Worm (Caenorhabditis elegans) whole organism, L1 larva: ENCODE data around the gene sod-3.

Experiments used
- F16B12.6 ChIP-seq: fragments of 150-350 bp; optimal IDR thresholded peaks from 2 replicates; lab custom pipeline; 2014; ENCODE audit warnings: missing biosample characterization, missing genetic modification characterization
- aha-1 ChIP-seq: fragments of 150-350 bp; optimal IDR thresholded peaks from 2 replicates; lab custom pipeline; 2014; ENCODE audit warnings: missing biosample characterization, missing genetic modification characterization
- aly-2 ChIP-seq: fragments of 150-350 bp; optimal IDR thresholded peaks from 2 replicates; lab custom pipeline; 2014; ENCODE audit warnings: missing biosample characterization, missing genetic modification characterization
- ama-1 ChIP-seq: fragments of 150-350 bp; optimal IDR thresholded peaks from 2 replicates; lab custom pipeline; 2014
- ceh-8 ChIP-seq: fragments of 200-800 bp; sonication (Bioruptor generic); optimal IDR thresholded peaks from 2 replicates; lab custom pipeline; 2018; ENCODE audit warnings: mild to moderate bottlenecking, missing genetic modification characterization, moderate library complexity, missing compliant biosample characterization
- ceh-82 ChIP-seq, 3 experiments: fragments of 150-350 bp in 1 of 3; sonication (generic microtip) in 2 of 3; optimal IDR thresholded peaks; 2 replicates each; lab custom pipeline; 2014 to 2017; ENCODE audit warnings: missing biosample characterization in 3 of 3, missing genetic modification characterization in 3 of 3
- ceh-88 ChIP-seq: fragments of 200-800 bp; sonication (Bioruptor generic); IDR thresholded peaks from 2 replicates; pipeline ENCODE4 v1.3.6; 2022; ENCODE audit warnings: missing genetic modification characterization, missing compliant biosample characterization
- efl-1 ChIP-seq, 4 experiments: fragments of 150-350 bp; optimal IDR thresholded peaks in 3 of 4; peaks in 1 of 4; 1 replicate in 1 of 4; 2 replicates in 3 of 4; lab custom pipeline; 2014; ENCODE audit warnings: missing biosample characterization in 2 of 4, missing genetic modification characterization in 2 of 4, missing genetic modification reagents in 2 of 4
- elt-3 ChIP-seq, 6 experiments: fragments of 150-350 bp in 1 of 6; sonication (generic microtip); optimal IDR thresholded peaks; 2 replicates each; lab custom pipeline; 2017 to 2018; ENCODE audit warnings: missing biosample characterization in 6 of 6, missing genetic modification characterization in 6 of 6, inconsistent platforms in 1 of 6
- fkh-4 ChIP-seq: sonication (generic microtip); optimal IDR thresholded peaks from 2 replicates; lab custom pipeline; 2016; ENCODE audit warnings: missing compliant biosample characterization, missing genetic modification characterization, borderline replicate concordance
- fos-1 ChIP-seq: fragments of 150-350 bp; optimal IDR thresholded peaks from 2 replicates; lab custom pipeline; 2014; ENCODE audit warnings: missing biosample characterization, missing genetic modification characterization
- grh-1 ChIP-seq: fragments of 200-800 bp; sonication (Bioruptor generic); IDR thresholded peaks from 2 replicates; pipeline ENCODE4 v1.3.6; 2022; ENCODE audit warnings: missing genetic modification reagents, missing genetic modification characterization, missing compliant biosample characterization
- hlh-17 ChIP-seq: fragments of 200-800 bp; sonication (Bioruptor generic); optimal IDR thresholded peaks from 2 replicates; lab custom pipeline; 2018; ENCODE audit warnings: missing genetic modification characterization, mild to moderate bottlenecking, missing compliant biosample characterization, moderate library complexity, borderline replicate concordance
- hlh-4 ChIP-seq: sonication (generic microtip); optimal IDR thresholded peaks from 2 replicates; lab custom pipeline; 2016; ENCODE audit warnings: mild to moderate bottlenecking, missing genetic modification characterization, missing compliant biosample characterization
- hpl-2 ChIP-seq: fragments of 150-350 bp; optimal IDR thresholded peaks from 2 replicates; lab custom pipeline; 2014; ENCODE audit warnings: missing biosample characterization, missing genetic modification reagents, missing genetic modification characterization
- jun-1 ChIP-seq: fragments of 150-350 bp; optimal IDR thresholded peaks from 2 replicates; lab custom pipeline; 2014; ENCODE audit warnings: missing biosample characterization, missing genetic modification reagents, missing genetic modification characterization
- lin-39 ChIP-seq: fragments of 150-350 bp; optimal IDR thresholded peaks from 2 replicates; lab custom pipeline; 2014; ENCODE audit warnings: missing biosample characterization, missing genetic modification reagents, missing genetic modification characterization
- lir-3 ChIP-seq: sonication (generic microtip); optimal IDR thresholded peaks from 2 replicates; lab custom pipeline; 2016; ENCODE audit warnings: mild to moderate bottlenecking, missing genetic modification characterization, moderate library complexity, missing compliant biosample characterization; ENCODE audit not compliant: poor library complexity
- mep-1 ChIP-seq: fragments of 150-350 bp; optimal IDR thresholded peaks from 2 replicates; lab custom pipeline; 2014; ENCODE audit warnings: missing biosample characterization, missing genetic modification characterization
- nhr-12 ChIP-seq: sonication (generic microtip); optimal IDR thresholded peaks from 2 replicates; lab custom pipeline; 2017; ENCODE audit warnings: missing biosample characterization, missing genetic modification characterization
- nhr-237 ChIP-seq: fragments of 150-350 bp; optimal IDR thresholded peaks from 2 replicates; lab custom pipeline; 2014; ENCODE audit warnings: missing biosample characterization, missing genetic modification characterization
- nhr-28 ChIP-seq: fragments of 150-350 bp; optimal IDR thresholded peaks from 2 replicates; lab custom pipeline; 2014; ENCODE audit warnings: missing biosample characterization, missing genetic modification characterization
- nhr-71 ChIP-seq: sonication (generic microtip); optimal IDR thresholded peaks from 2 replicates; lab custom pipeline; 2016; ENCODE audit warnings: mild to moderate bottlenecking, missing genetic modification characterization, moderate library complexity, missing compliant biosample characterization
- nhr-77 ChIP-seq: fragments of 150-350 bp; optimal IDR thresholded peaks from 2 replicates; lab custom pipeline; 2014; ENCODE audit warnings: missing biosample characterization, missing genetic modification characterization
- nhr-84 ChIP-seq: sonication (generic microtip); optimal IDR thresholded peaks from 2 replicates; lab custom pipeline; 2017; ENCODE audit warnings: missing biosample characterization, missing genetic modification characterization
- nhr-85 ChIP-seq: sonication (generic microtip); peaks from one replicate; lab custom pipeline; 2016; ENCODE audit warnings: missing genetic modification characterization, inconsistent platforms, missing compliant biosample characterization
- pag-3 ChIP-seq: sonication (generic microtip); optimal IDR thresholded peaks from 2 replicates; lab custom pipeline; 2017; ENCODE audit warnings: missing genetic modification characterization, mild to moderate bottlenecking, missing compliant biosample characterization, antibody characterized with exemption, borderline replicate concordance; ENCODE audit not compliant: insufficient read depth
- rnt-1 ChIP-seq: sonication (generic microtip); optimal IDR thresholded peaks from 2 replicates; lab custom pipeline; 2016; ENCODE audit warnings: mild to moderate bottlenecking, missing genetic modification characterization, moderate library complexity, missing compliant biosample characterization
- snpc-4 ChIP-seq: fragments of 150-350 bp; optimal IDR thresholded peaks from 2 replicates; lab custom pipeline; 2014; ENCODE audit warnings: missing biosample characterization, missing genetic modification characterization
- sox-4 ChIP-seq: sonication (generic microtip); optimal IDR thresholded peaks from 2 replicates; lab custom pipeline; 2016; ENCODE audit warnings: missing genetic modification characterization, missing compliant biosample characterization
- sptf-1 ChIP-seq: fragments of 150-350 bp; optimal IDR thresholded peaks from 2 replicates; lab custom pipeline; 2014; ENCODE audit warnings: missing biosample characterization, missing genetic modification characterization
- unc-130 ChIP-seq: fragments of 150-350 bp; optimal IDR thresholded peaks from 2 replicates; lab custom pipeline; 2017; ENCODE audit warnings: missing biosample characterization, missing genetic modification characterization, inconsistent platforms
- unc-98 ChIP-seq: fragments of 200-800 bp; sonication (Bioruptor generic); IDR thresholded peaks from 2 replicates; pipeline ENCODE4 v1.3.6; 2022; ENCODE audit warnings: missing genetic modification characterization, missing compliant biosample characterization
- xbp-1 ChIP-seq: sonication (generic microtip); optimal IDR thresholded peaks from 2 replicates; lab custom pipeline; 2016; ENCODE audit warnings: missing genetic modification characterization, missing compliant biosample characterization

sod-3 gene

DNA sequence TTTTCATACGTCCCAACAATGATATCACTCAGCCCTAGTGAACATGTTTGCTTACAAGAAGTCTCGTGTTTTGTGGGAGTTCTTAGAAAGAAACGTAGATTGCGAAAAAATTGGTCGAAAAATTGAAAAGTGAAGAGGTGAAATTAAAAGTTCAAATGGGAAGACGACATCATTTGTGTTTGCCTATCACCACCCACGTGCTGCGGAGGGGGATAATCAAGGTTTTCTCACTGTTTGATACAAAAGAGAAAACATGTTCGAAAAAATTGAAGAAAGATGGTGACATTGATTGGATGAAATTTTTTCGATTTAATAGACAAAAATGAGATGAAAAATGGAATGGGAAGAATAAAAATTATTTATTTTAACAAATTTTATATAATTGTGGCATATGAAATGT, 22.1 kb upstream of the sod-3 start (continued):
- TF ChIP-seq aha-1 (no peak), grh-1 (GFP tag; lab: Robert Waterston, UW) (no peak), ceh-88 (GFP tag; lab: Robert Waterston, UW) (no peak), snpc-4 (no peak), unc-130 (tag; lab: Kevin White, UChicago) (no peak), unc-98 (GFP tag; lab: Robert Waterston, UW) (no peak), hlh-17 (GFP tag; lab: Kevin White, UChicago) (no peak), ama-1 (no peak), nhr-12 (no peak), nhr-84 (tag; lab: Kevin White, UChicago) (no peak), nhr-71 (tag; lab: Kevin White, UChicago) (no peak), nhr-237 (tag; lab: Kevin White, UChicago) (no peak), hlh-4 (tag; lab: Kevin White, UChicago) (no peak), rnt-1 (tag; lab: Kevin White, UChicago) (no peak), fkh-4 (no peak), elt-3 (tag; optimal IDR thresholded peaks at IDR 0.05; lab: Kevin White, UChicago) (peak in 1 of 6 experiments; percentile 75)
- TF ChIP-seq, all 84 proteins: peak for 6

DNA sequence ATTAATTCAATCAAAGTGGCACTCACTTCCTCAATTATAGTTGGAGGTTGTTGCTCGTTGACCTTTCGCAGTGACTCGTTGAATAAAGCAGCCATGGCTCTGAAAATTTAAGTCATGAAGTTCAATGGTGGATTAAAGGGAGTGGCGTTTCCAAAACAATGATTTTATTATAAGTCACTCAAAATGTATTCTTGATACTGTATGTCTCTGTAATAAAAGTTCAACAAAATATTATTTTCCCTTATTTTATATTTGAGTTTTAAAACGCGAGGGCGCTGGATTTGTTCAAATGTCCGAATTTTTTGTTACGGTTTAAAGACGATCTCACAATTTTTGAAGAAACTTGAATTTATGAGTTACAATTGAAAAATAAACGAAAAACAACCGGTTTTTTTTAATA, 20.5 kb upstream of the sod-3 start, which contains the start of gene C30G4.4:
Gene C30G4.4, minus strand, starts transcription at position 101 of the 400 bp plus-strand sequence.
- TF ChIP-seq ceh-8 (GFP tag; lab: Kevin White, UChicago) (no peak), efl-1 (optimal IDR thresholded peaks at IDR 0.05; lab: Kevin White, UChicago) (no peak), efl-1 (GFP tag; optimal IDR thresholded peaks at IDR 0.05 in 1 of 2; lab: Kevin White, UChicago) (peak in 1 of 2 experiments; percentile 13), fos-1 (tag; lab: Kevin White, UChicago) (no peak), hlh-17 (GFP tag; lab: Kevin White, UChicago) (no peak), hpl-2 (GFP tag; lab: Kevin White, UChicago) (no peak)

DNA sequence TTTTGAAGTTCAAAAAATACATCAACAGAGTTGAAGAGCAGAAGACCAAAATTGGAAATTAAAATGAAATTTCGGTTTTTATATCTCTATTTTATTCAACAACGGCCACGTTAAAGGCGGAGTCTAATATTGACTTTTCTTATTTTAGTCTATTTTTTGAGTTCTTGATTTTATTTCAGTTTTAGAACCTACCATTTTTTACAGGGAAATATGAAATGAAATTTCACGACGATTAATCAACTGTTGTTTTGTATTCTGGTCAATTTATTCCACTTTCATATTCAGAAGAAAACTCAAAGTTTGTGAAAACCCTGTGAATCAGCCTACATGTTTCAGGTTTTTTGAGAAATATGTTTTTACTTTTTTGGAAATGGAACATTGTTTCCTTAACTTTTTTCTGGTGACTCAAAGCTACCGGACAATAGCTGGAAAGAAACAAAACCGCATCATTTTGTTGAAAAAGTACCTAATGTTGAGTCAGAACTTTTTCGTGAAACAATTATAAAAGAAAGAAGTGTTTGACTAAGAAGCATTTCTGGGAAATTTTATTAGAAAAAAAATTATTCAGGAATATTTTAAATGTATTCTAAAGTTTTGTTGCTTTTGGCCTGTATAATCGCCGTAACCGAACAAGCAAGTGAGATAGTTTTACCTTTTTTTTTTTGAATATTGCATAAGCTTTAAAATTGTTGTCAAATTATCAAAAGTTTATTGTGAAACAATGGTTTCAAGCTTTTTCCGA, 11.7 kb upstream of the sod-3 start, which contains the start of the genes irld-23 and C08A9.10:
Gene irld-23, minus strand, starts transcription at position 51 of the 742 bp plus-strand sequence.
Gene C08A9.10, plus strand, starts transcription at position 545 of the 742 bp plus-strand sequence.
- TF ChIP-seq F16B12.6 (no peak), ceh-82 (tag; optimal IDR thresholded peaks at IDR 0.05; lab: Kevin White, UChicago) (no peak), nhr-71 (tag; lab: Kevin White, UChicago) (no peak), lin-39 (tag; lab: Kevin White, UChicago) (no peak), ama-1 (no peak), sptf-1 (no peak), nhr-77 (no peak), ceh-8 (GFP tag; lab: Kevin White, UChicago) (no peak), mep-1 (no peak), nhr-28 (tag; lab: Kevin White, UChicago) (no peak), sox-4 (tag; lab: Kevin White, UChicago) (no peak), fkh-4 (no peak), grh-1 (GFP tag; lab: Robert Waterston, UW) (no peak), pag-3 (tag; lab: Kevin White, UChicago) (no peak), unc-98 (GFP tag; lab: Robert Waterston, UW) (no peak), lir-3 (tag; lab: Kevin White, UChicago) (no peak), aly-2 (tag; lab: Kevin White, UChicago) (no peak), jun-1 (tag; lab: Kevin White, UChicago) (no peak), hlh-17 (GFP tag; lab: Kevin White, UChicago) (no peak)

DNA sequence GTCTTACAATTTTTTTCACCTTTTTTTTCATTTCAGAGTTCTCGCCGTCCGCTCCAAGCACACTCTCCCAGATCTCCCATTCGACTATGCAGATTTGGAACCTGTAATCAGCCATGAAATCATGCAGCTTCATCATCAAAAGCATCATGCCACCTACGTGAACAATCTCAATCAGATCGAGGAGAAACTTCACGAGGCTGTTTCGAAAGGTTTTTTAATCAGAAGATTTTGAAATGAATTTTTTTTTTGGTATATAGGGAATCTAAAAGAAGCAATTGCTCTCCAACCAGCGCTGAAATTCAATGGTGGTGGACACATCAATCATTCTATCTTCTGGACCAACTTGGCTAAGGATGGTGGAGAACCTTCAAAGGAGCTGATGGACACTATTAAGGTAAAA, 646 bp downstream of the sod-3 start, which contains the start of gene C08A9.3:
Gene C08A9.3, minus strand, starts transcription at position 101 of the 400 bp plus-strand sequence.
- peak; percentile 5 for TF ChIP-seq nhr-85 (tag; lab: Kevin White, UChicago)
- TF ChIP-seq xbp-1 (tag; lab: Kevin White, UChicago), result no peak
